Worm (Caenorhabditis elegans) whole organism, L4/young adult: ENCODE results near the gene C11H1.9.
A peak's percentile ranks its signal among the peaks of the same experiment; 100 is the strongest.

Experiments used
- W03F9.2 ChIP-seq: fragments of 150-350 bp; optimal IDR thresholded peaks from 2 replicates; lab custom pipeline; 2014; ENCODE audit warnings: missing biosample characterization, missing genetic modification characterization
- dao-5 ChIP-seq: sonication (generic microtip); optimal IDR thresholded peaks from 2 replicates; lab custom pipeline; 2016; ENCODE audit warnings: missing genotype, missing genetic modification characterization, moderate library complexity, missing compliant biosample characterization
- him-1 ChIP-seq: sonication (generic microtip); optimal IDR thresholded peaks from 2 replicates; lab custom pipeline; 2016; ENCODE audit warnings: missing genotype, missing genetic modification reagents, missing genetic modification characterization, missing compliant biosample characterization

C11H1.9 gene

ce11 chrX:14320298-14320697, at the start of gene C11H1.9:
Gene C11H1.9 (minus strand): TSS chrX:14320398.
- TF ChIP-seq him-1 (no peak), W03F9.2 (no peak), dao-5 (tag; lab: Kevin White, UChicago) (no peak)

ce11 chrX:14366081-14366480, 45.9 kb upstream of the C11H1.9 start:
- no peak for TF ChIP-seq him-1
- no peak for TF ChIP-seq dao-5 (tag; lab: Kevin White, UChicago)
- TF ChIP-seq W03F9.2, result no peak

ce11 chrX:14359571-14359970, 39.4 kb upstream of the C11H1.9 start:
- no peak for TF ChIP-seq dao-5 (tag; lab: Kevin White, UChicago)
- no peak for TF ChIP-seq W03F9.2
- TF ChIP-seq him-1, result no peak

ce11 chrX:14356683-14357287, 36.6 kb upstream of the C11H1.9 start:
- TF ChIP-seq W03F9.2 (no peak), him-1 (peak; percentile 1)

- TF ChIP-seq him-1 (no peak), W03F9.2 (no peak), dao-5 (tag; lab: Kevin White, UChicago) (no peak)
These were observed 34.8 kb upstream of the C11H1.9 start for ce11 chrX:14355034-14355433.

ce11 chrX:14349690-14350168, 29.5 kb upstream of the C11H1.9 start, which contains the start of gene wdr-5.2:
Gene wdr-5.2 (plus strand): TSS chrX:14350118.
- TF ChIP-seq him-1 (no peak), W03F9.2 (no peak), dao-5 (tag; lab: Kevin White, UChicago) (no peak)

ce11 chrX:14347573-14347972, 27.4 kb upstream of the C11H1.9 start, which contains the start of gene K04G11.3:
Gene K04G11.3 (minus strand): TSS chrX:14347673.
- TF ChIP-seq him-1 (no peak), W03F9.2 (no peak), dao-5 (tag; lab: Kevin White, UChicago) (no peak)

ce11 chrX:14340381-14340780, 20.2 kb upstream of the C11H1.9 start, which contains the start of gene sel-7:
Gene sel-7 (minus strand): TSS chrX:14340481.
- TF ChIP-seq W03F9.2 (no peak), dao-5 (tag; lab: Kevin White, UChicago) (no peak), him-1 (no peak)

- TF ChIP-seq W03F9.2 (no peak), him-1 (no peak), dao-5 (tag; lab: Kevin White, UChicago) (no peak)
These were observed 19.5 kb upstream of the C11H1.9 start for ce11 chrX:14339723-14340122.

- TF ChIP-seq dao-5 (tag; lab: Kevin White, UChicago) (no peak), W03F9.2 (no peak), him-1 (no peak)
These were observed 18.7 kb upstream of the C11H1.9 start for ce11 chrX:14338896-14339295.

- no peak for TF ChIP-seq him-1
- no peak for TF ChIP-seq dao-5 (tag; lab: Kevin White, UChicago)
- TF ChIP-seq W03F9.2, result no peak
These were observed 15.4 kb upstream of the C11H1.9 start for ce11 chrX:14335621-14336020.

ce11 chrX:14335220-14335619, 15.0 kb upstream of the C11H1.9 start, which contains the start of gene K04G11.1:
Gene K04G11.1 (plus strand): TSS chrX:14335520.
- TF ChIP-seq W03F9.2, result no peak
- TF ChIP-seq him-1, result no peak
- TF ChIP-seq dao-5 (tag; lab: Kevin White, UChicago), result no peak

ce11 chrX:14334151-14334550, 14.0 kb upstream of the C11H1.9 start:
- no peak for TF ChIP-seq W03F9.2
- no peak for TF ChIP-seq dao-5 (tag; lab: Kevin White, UChicago)
- no peak for TF ChIP-seq him-1

ce11 chrX:14329348-14329747, 9.2 kb upstream of the C11H1.9 start:
- TF ChIP-seq him-1 (no peak), W03F9.2 (no peak), dao-5 (tag; lab: Kevin White, UChicago) (no peak)

ce11 chrX:14327398-14327797, 7.2 kb upstream of the C11H1.9 start, which contains the start of gene C11H1.7:
Gene C11H1.7 (plus strand): TSS chrX:14327409.
- no peak for TF ChIP-seq W03F9.2
- no peak for TF ChIP-seq him-1
- no peak for TF ChIP-seq dao-5 (tag; lab: Kevin White, UChicago)

ce11 chrX:14326578-14326977, 6.4 kb upstream of the C11H1.9 start:
- TF ChIP-seq him-1, result no peak
- TF ChIP-seq W03F9.2, result no peak
- TF ChIP-seq dao-5 (tag; lab: Kevin White, UChicago), result no peak
